Worm (Caenorhabditis elegans): ENCODE measurements around the gene amt-2.

DNA sequence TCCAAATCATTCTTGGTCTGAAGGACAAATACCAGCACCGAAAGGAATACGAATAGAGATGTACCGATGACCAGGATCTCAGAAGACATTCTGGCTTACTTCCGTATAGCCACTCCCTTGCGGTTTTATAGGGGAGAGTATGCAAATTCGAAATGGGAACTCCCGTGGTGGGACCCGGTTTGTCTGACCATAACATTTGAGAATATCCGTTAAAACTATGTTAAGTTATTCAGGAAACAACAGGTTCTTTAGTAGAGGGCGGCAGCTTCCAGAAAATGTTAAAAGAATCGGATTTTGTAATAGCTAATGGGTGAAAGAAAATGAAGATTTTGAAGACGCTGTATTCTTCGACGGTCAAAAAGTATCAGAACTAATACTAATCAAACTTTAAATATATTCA is 25.0 kb downstream of the amt-2 start, which contains the start of gene col-131:
- TF ChIP-seq sdz-12 (GFP tag; optimal IDR thresholded peaks at IDR 0.05): no peak
- no peak for TF ChIP-seq ztf-11 (tag; optimal IDR thresholded peaks at IDR 0.05)
- no peak for TF ChIP-seq fkh-10 (GFP tag; optimal IDR thresholded peaks at IDR 0.05)
- TF ChIP-seq nhr-28 (tag; optimal IDR thresholded peaks at IDR 0.05): no peak
- TF ChIP-seq fos-1 (tag; optimal IDR thresholded peaks at IDR 0.05): no peak
- TF ChIP-seq zag-1 (tag; optimal IDR thresholded peaks at IDR 0.05): no peak

All from whole organism, L4 larva.